Worm (Caenorhabditis elegans): ENCODE data around the gene srj-29.

DNA sequence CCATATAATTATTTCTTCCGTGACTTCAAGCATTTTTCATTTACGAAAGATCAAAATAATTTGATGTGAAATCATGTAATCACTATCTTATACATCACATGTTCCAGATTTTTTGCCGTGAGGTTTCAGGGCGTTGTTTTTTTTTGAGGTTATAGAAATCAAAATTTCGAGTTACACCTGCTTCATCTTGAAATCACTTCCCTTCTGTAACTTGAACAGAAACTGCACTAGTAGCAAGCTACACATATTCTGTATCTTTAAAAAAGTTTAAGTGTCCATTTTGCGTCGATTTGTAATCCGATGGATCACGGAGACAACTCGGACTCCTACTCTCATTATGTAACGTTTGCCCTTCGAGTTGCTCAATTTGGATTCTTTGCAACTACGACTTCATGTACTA, 15.2 kb downstream of the srj-29 start, which contains the start of gene F22B8.3:
- TF ChIP-seq him-1 (tag; optimal IDR thresholded peaks at IDR 0.05), result no peak
- no peak for TF ChIP-seq W03F9.2 (tag; optimal IDR thresholded peaks at IDR 0.05)
